Fruit fly (Drosophila melanogaster): ENCODE data around the gene noi.
A peak's percentile ranks its signal among the peaks of the same experiment; 100 is the strongest.

Gene noi

dm6 chr3R:5620387-5620956, 29.2 kb upstream of the noi start (continued):
- TF ChIP-seq CG17328 (GFP tag; IDR thresholded peaks at IDR 0.05) (peak; percentile 58), CG16815 (GFP tag; optimal IDR thresholded peaks at IDR 0.05) (peak; percentile 44), Hsf (GFP tag; optimal IDR thresholded peaks at IDR 0.05) (peak; percentile 54), esg (GFP tag; conservative IDR thresholded peaks at IDR 0.05) (peak; percentile 53; the same call in 1 of the 2 replicates), Dad (GFP tag; optimal IDR thresholded peaks at IDR 0.05) (peak; percentile 23), CG34422 (GFP tag; IDR thresholded peaks at IDR 0.05) (peak; percentile 63; the same call in 2 of the 3 replicates), CG14965 (GFP tag; optimal IDR thresholded peaks at IDR 0.05; ENCODE audit: borderline replicate concordance) (no peak), CG16813 (GFP tag; IDR thresholded peaks at IDR 0.05; ENCODE audit: partially characterized antibody) (no peak), Max (GFP tag; optimal IDR thresholded peaks at IDR 0.05) (peak; percentile 46), hbn (GFP tag; IDR thresholded peaks at IDR 0.05; ENCODE audit: partially characterized antibody) (no peak), CG13624 (GFP tag; optimal IDR thresholded peaks at IDR 0.05) (peak; percentile 55), Dip3 (GFP tag; optimal IDR thresholded peaks at IDR 0.05) (peak; percentile 41), Hr39 (optimal IDR thresholded peaks at IDR 0.05) (no peak), CG8388 (GFP tag; optimal IDR thresholded peaks at IDR 0.05) (peak; percentile 62), CG7271 (tag; optimal IDR thresholded peaks at IDR 0.05) (no peak), Taf1 (GFP tag; IDR thresholded peaks at IDR 0.05) (no peak; the same call in 1 of the 2 replicates), NFAT (GFP tag; IDR thresholded peaks at IDR 0.05) (peak; percentile 52; the same call in 1 of the 2 replicates), ci (GFP tag; IDR thresholded peaks at IDR 0.05) (peak; percentile 85), CG11093 (GFP tag; IDR thresholded peaks at IDR 0.05) (no peak), CG14441 (GFP tag; IDR thresholded peaks at IDR 0.05) (peak; percentile 50), Atf6 (GFP tag; IDR thresholded peaks at IDR 0.05) (peak; percentile 57; the same call in 1 of the 2 replicates), fru (optimal IDR thresholded peaks at IDR 0.05) (no peak), ATbp (GFP tag; optimal IDR thresholded peaks at IDR 0.05) (peak; percentile 71), CG15479 (GFP tag; optimal IDR thresholded peaks at IDR 0.05) (no peak), kay (GFP tag; optimal IDR thresholded peaks at IDR 0.05) (peak; percentile 10), C15 (GFP tag; IDR thresholded peaks at IDR 0.05) (peak; percentile 17; the same call in 1 of the 3 replicates), CG3407 (GFP tag; optimal IDR thresholded peaks at IDR 0.05) (peak; percentile 38), Deaf1 (tag; optimal IDR thresholded peaks at IDR 0.05) (peak; percentile 25), CG3065 (GFP tag; optimal IDR thresholded peaks at IDR 0.05) (no peak), CG6813 (GFP tag; optimal IDR thresholded peaks at IDR 0.05) (peak; percentile 47), CG17912 (GFP tag; optimal IDR thresholded peaks at IDR 0.05) (no peak), BEAF-32 (GFP tag; optimal IDR thresholded peaks at IDR 0.05) (no peak), Bgb (GFP tag; IDR thresholded peaks at IDR 0.05; ENCODE audit: partially characterized antibody) (no peak), ase (GFP tag; IDR thresholded peaks at IDR 0.05) (peak; percentile 55; the same call in 1 of the 3 replicates), gfzf (GFP tag; optimal IDR thresholded peaks at IDR 0.05) (no peak), chn (GFP tag; optimal IDR thresholded peaks at IDR 0.05) (peak; percentile 43), CG3838 (GFP tag; optimal IDR thresholded peaks at IDR 0.05) (no peak), CG4424 (GFP tag; optimal IDR thresholded peaks at IDR 0.05) (peak; percentile 80), CG12299 (tag; optimal IDR thresholded peaks at IDR 0.05) (peak; percentile 22), CG8944 (GFP tag; optimal IDR thresholded peaks at IDR 0.05) (peak; percentile 52), nmo (GFP tag; optimal IDR thresholded peaks at IDR 0.05) (peak; percentile 76), emc (GFP tag; optimal IDR thresholded peaks at IDR 0.05) (peak; percentile 24), da (GFP tag; optimal IDR thresholded peaks at IDR 0.05) (peak; percentile 27), slp2 (GFP tag; optimal IDR thresholded peaks at IDR 0.05) (peak; percentile 48), tll (GFP tag; optimal IDR thresholded peaks at IDR 0.05) (no peak), CG15514 (GFP tag; optimal IDR thresholded peaks at IDR 0.05) (peak; percentile 37), so (GFP tag; IDR thresholded peaks at IDR 0.05) (peak; percentile 44; the same call in 1 of the 3 replicates), Fer2 (tag; optimal IDR thresholded peaks at IDR 0.05) (no peak), CG13424 (tag; optimal IDR thresholded peaks at IDR 0.05) (peak; percentile 60), knrl (GFP tag; IDR thresholded peaks at IDR 0.05; ENCODE audit: partially characterized antibody) (no peak)

Measured in whole organism, embryonic.